Fruit fly (Drosophila melanogaster) whole organism, embryonic: ENCODE results near the gene CG2267.

Experiments used
- B-H2 ChIP-seq: fragments of 200-800 bp; sonication (Bioruptor generic); optimal IDR thresholded peaks from 2 replicates; lab custom pipeline; 2018; ENCODE audit warnings: missing biosample characterization, mild to moderate bottlenecking, missing genetic modification characterization
- BEAF-32 ChIP-seq: fragments of 200-800 bp; sonication (Bioruptor generic); optimal IDR thresholded peaks from 3 replicates; lab custom pipeline; 2017; ENCODE audit warnings: missing biosample characterization, missing genetic modification characterization, mild to moderate bottlenecking, moderate library complexity, missing genetic modification reagents
- C15 ChIP-seq: fragments of 200-800 bp; sonication (Bioruptor generic); IDR thresholded peaks from 3 replicates; pipeline ENCODE4 v1.3.6; 2022; ENCODE audit warnings: missing biosample characterization, missing genetic modification characterization
- CG10654 ChIP-seq: fragments of 200-800 bp; sonication (Bioruptor generic); optimal IDR thresholded peaks from 2 replicates; lab custom pipeline; 2016; ENCODE audit warnings: missing biosample characterization, missing genetic modification characterization
- CG14667 ChIP-seq: fragments of 200-800 bp; sonication (Bioruptor generic); IDR thresholded peaks from 2 replicates; pipeline ENCODE4 v1.3.6; 2022; ENCODE audit warnings: missing biosample characterization, missing genetic modification characterization
- CG1602 ChIP-seq: fragments of 200-800 bp; sonication (Bioruptor generic); optimal IDR thresholded peaks from 3 replicates; lab custom pipeline; 2016; ENCODE audit warnings: missing biosample characterization, missing genetic modification characterization
- CG16813 ChIP-seq: fragments of 200-800 bp; sonication (Bioruptor generic); IDR thresholded peaks from 3 replicates; pipeline ENCODE4 v1.3.6; 2022; ENCODE audit warnings: missing biosample characterization, missing genetic modification characterization; ENCODE audit not compliant: partially characterized antibody
- CG18262 ChIP-seq: fragments of 200-800 bp; optimal IDR thresholded peaks from 3 replicates; lab custom pipeline; 2019; ENCODE audit warnings: missing biosample characterization, mild to moderate bottlenecking, missing genetic modification characterization, moderate library complexity
- CG18764 ChIP-seq: fragments of 200-800 bp; sonication (Bioruptor generic); optimal IDR thresholded peaks from 3 replicates; lab custom pipeline; 2016; ENCODE audit warnings: missing biosample characterization, missing genetic modification characterization
- CG2678 ChIP-seq: fragments of 200-800 bp; sonication (Bioruptor generic); optimal IDR thresholded peaks from 3 replicates; lab custom pipeline; 2019; ENCODE audit warnings: missing biosample characterization, mild to moderate bottlenecking, missing genetic modification characterization, moderate library complexity
- CG3163 ChIP-seq: fragments of 200-800 bp; sonication (Bioruptor generic); optimal IDR thresholded peaks from 3 replicates; lab custom pipeline; 2016; ENCODE audit warnings: missing biosample characterization, missing genetic modification characterization
- CG3847 ChIP-seq: fragments of 200-800 bp; sonication (Bioruptor generic); IDR thresholded peaks from 2 replicates; pipeline ENCODE4 v1.3.6; 2022; ENCODE audit warnings: missing biosample characterization, missing genetic modification characterization
- CG4820 ChIP-seq: fragments of 200-800 bp; sonication (Bioruptor generic); optimal IDR thresholded peaks from 3 replicates; lab custom pipeline; 2016; ENCODE audit warnings: missing biosample characterization, missing genetic modification characterization
- CG6272 ChIP-seq: fragments of 200-800 bp; sonication (Bioruptor generic); IDR thresholded peaks from 2 replicates; pipeline ENCODE4 v1.3.6; 2022; ENCODE audit warnings: missing biosample characterization, missing genetic modification characterization
- CG6689 ChIP-seq: fragments of 200-800 bp; sonication (Bioruptor generic); IDR thresholded peaks from 2 replicates; pipeline ENCODE4 v1.3.6; 2022; ENCODE audit warnings: missing biosample characterization, missing genetic modification characterization
- CG9797 ChIP-seq: fragments of 200-800 bp; sonication (Bioruptor generic); optimal IDR thresholded peaks from 3 replicates; lab custom pipeline; 2018; ENCODE audit warnings: missing biosample characterization, mild to moderate bottlenecking, missing genetic modification characterization
- CkIIα-i1 ChIP-seq: fragments of 200-800 bp; sonication (Bioruptor generic); IDR thresholded peaks from 2 replicates; pipeline ENCODE4 v1.3.6; 2022; ENCODE audit warnings: missing biosample characterization, missing genetic modification characterization
- Dll ChIP-seq: fragments of 200-800 bp; sonication (Bioruptor generic); IDR thresholded peaks from 4 replicates; pipeline ENCODE4 v1.3.6; 2022; ENCODE audit warnings: missing biosample characterization, missing genetic modification characterization; ENCODE audit not compliant: partially characterized antibody
- Eip74EF ChIP-seq, 2 experiments: fragments of 200-800 bp in 1 of 2; fragments of >200 bp in 1 of 2; sonication (Bioruptor generic) in 1 of 2; optimal IDR thresholded peaks; 2 replicates each; lab custom pipeline; 2017 to 2019; ENCODE audit warnings: missing biosample characterization in 2 of 2, missing genetic modification characterization in 2 of 2, mild to moderate bottlenecking in 1 of 2, moderate library complexity in 1 of 2
- HHEX ChIP-seq: fragments of 200-800 bp; sonication (Bioruptor generic); optimal IDR thresholded peaks from 3 replicates; lab custom pipeline; 2017; ENCODE audit warnings: missing biosample characterization, mild to moderate bottlenecking, missing genetic modification characterization, missing genetic modification reagents
- Kr ChIP-seq: fragments of 200-800 bp; sonication (Bioruptor generic); optimal IDR thresholded peaks from 2 replicates; lab custom pipeline; 2017; ENCODE audit warnings: missing biosample characterization, mild to moderate bottlenecking, missing genetic modification characterization
- Mrtf ChIP-seq: fragments of 200-800 bp; sonication (Bioruptor generic); IDR thresholded peaks from 3 replicates; pipeline ENCODE4 v1.3.6; 2022; ENCODE audit warnings: missing biosample characterization, missing genetic modification characterization
- Sox102F ChIP-seq: fragments of 200-800 bp; sonication (Bioruptor generic); optimal IDR thresholded peaks from 2 replicates; lab custom pipeline; 2018; ENCODE audit warnings: missing biosample characterization, mild to moderate bottlenecking, missing genetic modification characterization, moderate library complexity
- Trl ChIP-seq, 3 experiments: fragments of >200 bp in 2 of 3; fragments of 200-800 bp in 1 of 3; sonication (Bioruptor generic) in 1 of 3; optimal IDR thresholded peaks; 2 replicates in 1 of 3; 3 replicates in 2 of 3; lab custom pipeline; 2016 to 2017; ENCODE audit warnings: missing biosample characterization in 1 of 3, missing genetic modification characterization in 1 of 3
- bbx ChIP-seq: fragments of 200-800 bp; sonication (Bioruptor generic); IDR thresholded peaks from 2 replicates; pipeline ENCODE4 v1.3.6; 2022; ENCODE audit warnings: missing biosample characterization, missing genetic modification characterization; ENCODE audit not compliant: partially characterized antibody
- bowl ChIP-seq: fragments of 200-800 bp; sonication (Bioruptor generic); IDR thresholded peaks from 2 replicates; pipeline ENCODE4 v1.3.6; 2022; ENCODE audit warnings: missing biosample characterization, missing genetic modification characterization
- cg ChIP-seq: fragments of 200-800 bp; sonication (Bioruptor generic); optimal IDR thresholded peaks from 3 replicates; lab custom pipeline; 2019; ENCODE audit warnings: missing biosample characterization, mild to moderate bottlenecking, missing genetic modification characterization, moderate library complexity
- chinmo ChIP-seq: fragments of 200-800 bp; sonication (Bioruptor generic); IDR thresholded peaks from 4 replicates; pipeline ENCODE4 v1.3.6; 2022; ENCODE audit warnings: missing biosample characterization, missing genetic modification characterization; ENCODE audit not compliant: partially characterized antibody
- ci ChIP-seq: fragments of 200-800 bp; sonication (Bioruptor generic); IDR thresholded peaks from 3 replicates; pipeline ENCODE4 v1.3.6; 2022; ENCODE audit warnings: missing biosample characterization, missing genetic modification characterization
- ems ChIP-seq: fragments of 200-800 bp; sonication (Bioruptor generic); optimal IDR thresholded peaks from 3 replicates; lab custom pipeline; 2016; ENCODE audit warnings: missing biosample characterization, missing genetic modification characterization
- grn ChIP-seq: fragments of 200-800 bp; sonication (Bioruptor generic); optimal IDR thresholded peaks from 3 replicates; lab custom pipeline; 2017; ENCODE audit warnings: missing biosample characterization, missing genetic modification characterization
- hb ChIP-seq: fragments of 200-800 bp; sonication (Bioruptor generic); IDR thresholded peaks from 3 replicates; pipeline ENCODE4 v1.3.6; 2022; ENCODE audit warnings: missing biosample characterization, missing genetic modification characterization; ENCODE audit not compliant: partially characterized antibody
- hkb ChIP-seq, 2 experiments: fragments of 200-800 bp in 1 of 2; fragments of >200 bp in 1 of 2; sonication (Bioruptor generic) in 1 of 2; IDR thresholded peaks in 1 of 2; optimal IDR thresholded peaks in 1 of 2; 2 replicates each; pipeline versions ENCODE4 v1.3.6 to Lab custom; 2017 to 2022; ENCODE audit warnings: missing biosample characterization in 1 of 2, missing genetic modification characterization in 1 of 2
- ind ChIP-seq: fragments of 200-800 bp; sonication (Bioruptor generic); optimal IDR thresholded peaks from 3 replicates; lab custom pipeline; 2016; ENCODE audit warnings: missing biosample characterization, missing genetic modification characterization
- inv ChIP-seq: fragments of 200-800 bp; sonication (Bioruptor generic); IDR thresholded peaks from 2 replicates; pipeline ENCODE4 v1.3.6; 2022; ENCODE audit warnings: missing biosample characterization, missing genetic modification characterization; ENCODE audit not compliant: partially characterized antibody
- jing ChIP-seq: fragments of 200-800 bp; sonication (Bioruptor generic); optimal IDR thresholded peaks from 2 replicates; lab custom pipeline; 2018; ENCODE audit warnings: missing biosample characterization, mild to moderate bottlenecking, missing genetic modification characterization
- lab ChIP-seq: fragments of 200-800 bp; sonication (Bioruptor generic); optimal IDR thresholded peaks from 3 replicates; lab custom pipeline; 2017; ENCODE audit warnings: missing biosample characterization, missing genetic modification characterization, mild to moderate bottlenecking, moderate library complexity, missing genetic modification reagents
- nmo ChIP-seq: fragments of 200-800 bp; sonication (Bioruptor generic); optimal IDR thresholded peaks from 2 replicates; lab custom pipeline; 2018; ENCODE audit warnings: missing biosample characterization, mild to moderate bottlenecking, missing genetic modification characterization, moderate library complexity
- odd ChIP-seq: fragments of 200-800 bp; sonication (Bioruptor generic); optimal IDR thresholded peaks from 2 replicates; lab custom pipeline; 2017; ENCODE audit warnings: missing biosample characterization, mild to moderate bottlenecking, missing genetic modification characterization
- phol ChIP-seq: fragments of 200-800 bp; sonication (Bioruptor generic); optimal IDR thresholded peaks from 3 replicates; lab custom pipeline; 2018; ENCODE audit warnings: missing biosample characterization, mild to moderate bottlenecking, missing genetic modification characterization, moderate library complexity
- sc ChIP-seq, 3 experiments: fragments of >200 bp in 2 of 3; fragments of 200-800 bp in 1 of 3; sonication (Bioruptor generic) in 1 of 3; optimal IDR thresholded peaks; 2 replicates in 2 of 3; 3 replicates in 1 of 3; lab custom pipeline; 2017; ENCODE audit warnings: mild to moderate bottlenecking in 1 of 3, missing biosample characterization in 1 of 3, missing genetic modification characterization in 1 of 3, missing genetic modification reagents in 1 of 3
- stwl ChIP-seq: fragments of 200-800 bp; sonication (Bioruptor generic); optimal IDR thresholded peaks from 3 replicates; lab custom pipeline; 2018; ENCODE audit warnings: missing biosample characterization, mild to moderate bottlenecking, missing genetic modification characterization, moderate library complexity
- trh ChIP-seq: fragments of 200-800 bp; sonication (Bioruptor generic); optimal IDR thresholded peaks from 2 replicates; lab custom pipeline; 2016; ENCODE audit warnings: missing biosample characterization, missing genetic modification characterization
- twi ChIP-seq: fragments of 200-800 bp; optimal IDR thresholded peaks from 2 replicates; lab custom pipeline; 2019; ENCODE audit warnings: missing biosample characterization, mild to moderate bottlenecking, missing genetic modification characterization, moderate library complexity
- wek ChIP-seq: fragments of 200-800 bp; sonication (Bioruptor generic); optimal IDR thresholded peaks from 3 replicates; lab custom pipeline; 2018; ENCODE audit warnings: missing biosample characterization, mild to moderate bottlenecking, missing genetic modification characterization, moderate library complexity
- yki ChIP-seq: fragments of >200 bp; optimal IDR thresholded peaks from 3 replicates; lab custom pipeline; 2018

CG2267 gene

DNA sequence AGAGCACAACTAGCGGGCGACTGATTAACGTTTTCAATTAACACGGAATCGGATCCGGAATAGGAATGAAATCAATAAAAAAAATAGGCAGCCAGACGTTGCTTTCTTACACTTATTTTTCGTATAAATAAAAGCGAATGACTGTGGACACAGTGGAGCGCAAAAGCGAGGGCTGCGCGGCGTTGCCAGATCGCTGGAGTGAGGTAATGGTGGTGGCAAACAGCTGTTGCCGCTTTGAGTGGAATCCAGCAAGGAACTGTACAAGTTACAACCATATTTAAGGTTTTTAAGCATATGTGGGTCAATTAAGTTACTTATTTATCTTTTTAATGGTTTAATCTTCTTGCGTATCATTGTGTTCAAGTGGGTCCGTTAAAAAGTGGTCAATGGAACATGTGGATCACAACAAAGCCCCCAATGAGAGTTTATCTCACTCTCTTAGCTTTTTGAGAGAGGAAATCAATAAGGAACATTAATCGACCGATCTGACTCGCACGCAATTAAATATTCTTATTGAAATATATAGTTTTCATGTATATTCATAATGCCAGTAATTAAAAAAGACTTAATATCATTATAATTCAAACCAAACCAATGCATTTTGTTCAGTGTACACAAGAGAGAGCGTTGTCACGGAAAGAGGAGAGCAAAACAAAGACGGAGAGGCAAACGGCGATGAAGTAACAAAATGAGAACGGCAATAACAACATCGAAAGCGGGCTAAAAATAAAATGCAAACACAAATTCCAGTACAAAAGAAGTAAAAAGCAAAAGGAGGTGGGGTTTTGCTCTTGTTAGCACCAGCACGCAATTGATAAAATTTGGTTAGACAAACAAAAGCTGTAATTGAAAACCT lies 28.4 kb downstream of the CG2267 start (continued):
- peak; percentile 91 for TF ChIP-seq HHEX (GFP tag; lab: Kevin White, UChicago)
- peak; percentile 93 for TF ChIP-seq CG2678 (tag; lab: Kevin White, UChicago)
- TF ChIP-seq C15 (GFP tag; lab: Robert Waterston, UW) = peak; percentile 89
- TF ChIP-seq chinmo (GFP tag; lab: Robert Waterston, UW) = peak; percentile 52; the same call in 1 of the 4 replicates
- 0 out of 4 replicates have a peak, but pooled peaks have one; percentile 23 for TF ChIP-seq Dll (GFP tag; lab: Robert Waterston, UW)
- peak; percentile 88 for TF ChIP-seq CG18764 (GFP tag; lab: Kevin White, UChicago)
- TF ChIP-seq Kr (GFP tag; lab: Kevin White, UChicago) = no peak
- TF ChIP-seq twi (tag; lab: Kevin White, UChicago) = peak; percentile 70
- TF ChIP-seq nmo (GFP tag; lab: Kevin White, UChicago) = peak; percentile 92
- no peak for TF ChIP-seq sc (optimal IDR thresholded peaks at IDR 0.05; lab: Kevin White, UChicago)
- peak; percentile 80 for TF ChIP-seq sc (GFP tag; optimal IDR thresholded peaks at IDR 0.05; lab: Kevin White, UChicago)
- peak; percentile 83 for TF ChIP-seq CG10654 (GFP tag; lab: Kevin White, UChicago)
- peak; percentile 89 for TF ChIP-seq trh (GFP tag; lab: Kevin White, UChicago)
- peak; percentile 88 for TF ChIP-seq ind (GFP tag; lab: Kevin White, UChicago)
- 0 out of 2 replicates have a peak, but pooled peaks have one; percentile 45 for TF ChIP-seq bbx (GFP tag; lab: Robert Waterston, UW)
- peak; percentile 26 for TF ChIP-seq BEAF-32 (GFP tag; lab: Kevin White, UChicago)
- TF ChIP-seq grn (GFP tag; lab: Kevin White, UChicago) = peak; percentile 21
- peak; percentile 98 for TF ChIP-seq ci (GFP tag; lab: Robert Waterston, UW)
- peak; percentile 84 for TF ChIP-seq CG14667 (GFP tag; lab: Robert Waterston, UW)
- no peak for TF ChIP-seq yki
- peak; percentile 92 for TF ChIP-seq Sox102F (GFP tag; lab: Kevin White, UChicago)
- TF ChIP-seq CG3163 = peak; percentile 79
- peak; percentile 92 for TF ChIP-seq bowl (GFP tag; lab: Robert Waterston, UW)
- peak; percentile 84 for TF ChIP-seq odd
- TF ChIP-seq wek (GFP tag; lab: Kevin White, UChicago) = peak; percentile 73
- peak; percentile 81 to 97 for TF ChIP-seq Trl (optimal IDR thresholded peaks at IDR 0.05; lab: Kevin White, UChicago)
- peak; percentile 88 for TF ChIP-seq Trl (GFP tag; optimal IDR thresholded peaks at IDR 0.05; lab: Kevin White, UChicago)
- TF ChIP-seq hkb (optimal IDR thresholded peaks at IDR 0.05; lab: Kevin White, UChicago) = no peak
- TF ChIP-seq hkb (GFP tag; IDR thresholded peaks at IDR 0.05; lab: Robert Waterston, UW) = peak; percentile 98
- peak; percentile 93 for TF ChIP-seq CG6689 (GFP tag; lab: Robert Waterston, UW)
- TF ChIP-seq CG9797 (GFP tag; lab: Kevin White, UChicago) = peak; percentile 6
- TF ChIP-seq phol (tag; lab: Kevin White, UChicago) = peak; percentile 88
- TF ChIP-seq CkIIα-i1 (GFP tag; lab: Robert Waterston, UW) = peak; percentile 55; the same call in 1 of the 2 replicates
- TF ChIP-seq CG3847 (GFP tag; lab: Robert Waterston, UW) = peak; percentile 90
- peak; percentile 93 for TF ChIP-seq CG18262 (tag; lab: Kevin White, UChicago)
- peak; percentile 94 for TF ChIP-seq lab (GFP tag; lab: Kevin White, UChicago)
- TF ChIP-seq CG16813 = no peak
- TF ChIP-seq cg (GFP tag; lab: Kevin White, UChicago) = no peak
- TF ChIP-seq CG6272 (GFP tag; lab: Robert Waterston, UW) = peak; percentile 81
- peak; percentile 70 for TF ChIP-seq B-H2 (GFP tag; lab: Kevin White, UChicago)
- no peak for TF ChIP-seq hb
- TF ChIP-seq CG4820 = peak; percentile 82
- TF ChIP-seq Mrtf (GFP tag; lab: Robert Waterston, UW) = peak; percentile 87
- peak; percentile 64 for TF ChIP-seq jing (GFP tag; lab: Kevin White, UChicago)
- TF ChIP-seq inv = 0 out of 2 replicates have a peak, but pooled peaks have one; percentile 31
- peak; percentile 93 for TF ChIP-seq ems (GFP tag; lab: Kevin White, UChicago)
- TF ChIP-seq CG1602 = peak; percentile 87
- peak in 1 of 2 experiments; percentile 90 for TF ChIP-seq Eip74EF (GFP tag; optimal IDR thresholded peaks at IDR 0.05; lab: Kevin White, UChicago)
- TF ChIP-seq stwl = peak; percentile 25
